Fruit fly (Drosophila melanogaster) whole organism, adult: ENCODE results near the gene Vps60.

ENCODE experiments used
- CG11617 ChIP-seq: fragments of 200-800 bp; sonication (Bioruptor generic); optimal IDR thresholded peaks from 2 replicates; lab custom pipeline; 2017; ENCODE audit warnings: mild to moderate bottlenecking, missing biosample characterization, missing genetic modification reagents, missing genetic modification characterization
- Clk ChIP-seq: fragments of 200-800 bp; sonication (Bioruptor generic); optimal IDR thresholded peaks from 2 replicates; lab custom pipeline; 2017; ENCODE audit warnings: missing biosample characterization, missing genetic modification characterization
- tj ChIP-seq: fragments of 200-800 bp; sonication (Bioruptor generic); optimal IDR thresholded peaks from 3 replicates; lab custom pipeline; 2017; ENCODE audit warnings: missing biosample characterization, mild to moderate bottlenecking, missing genetic modification characterization, moderate library complexity

- TF ChIP-seq CG11617 (no peak), tj (GFP tag; lab: Kevin White, UChicago) (no peak), Clk (no peak)
These were observed 28.3 kb downstream of the Vps60 start for dm6 chr3L:17593174-17593573.
